Worm (Caenorhabditis elegans) whole organism, young adult: ENCODE data around the gene F32D8.3.

Experiments used
- B0035.1 ChIP-seq: sonication (generic microtip); optimal IDR thresholded peaks from 2 replicates; lab custom pipeline; 2016; ENCODE audit warnings: missing genetic modification characterization, mild to moderate bottlenecking, missing compliant biosample characterization, missing genotype, missing genetic modification reagents
- B0336.3 ChIP-seq: fragments of 200-800 bp; sonication (Bioruptor generic); IDR thresholded peaks from 2 replicates; pipeline ENCODE4 v1.3.6; 2022; ENCODE audit warnings: missing genetic modification characterization, missing compliant biosample characterization
- F10E7.11 ChIP-seq: sonication (generic microtip); optimal IDR thresholded peaks from 2 replicates; lab custom pipeline; 2017; ENCODE audit warnings: mild to moderate bottlenecking, missing genetic modification characterization, moderate library complexity, missing compliant biosample characterization
- F22D6.2 ChIP-seq: sonication (generic microtip); optimal IDR thresholded peaks from 2 replicates; lab custom pipeline; 2016; ENCODE audit warnings: mild to moderate bottlenecking, missing genetic modification characterization, missing compliant biosample characterization
- F23B12.7 ChIP-seq: sonication (generic microtip); optimal IDR thresholded peaks from 2 replicates; lab custom pipeline; 2017; ENCODE audit warnings: missing genetic modification characterization, mild to moderate bottlenecking, missing compliant biosample characterization, antibody characterized with exemption, moderate library complexity; ENCODE audit not compliant: insufficient read depth
- F33H1.4 ChIP-seq: fragments of 200-800 bp; sonication (Bioruptor generic); IDR thresholded peaks from 2 replicates; pipeline ENCODE4 v1.3.6; 2022; ENCODE audit warnings: missing genetic modification reagents, missing genetic modification characterization, missing compliant biosample characterization
- F55B11.4 ChIP-seq: sonication (generic microtip); optimal IDR thresholded peaks from 2 replicates; lab custom pipeline; 2016; ENCODE audit warnings: missing compliant biosample characterization, missing genetic modification characterization, borderline replicate concordance; ENCODE audit not compliant: insufficient read depth
- K11D2.4 ChIP-seq: fragments of 200-800 bp; sonication (Bioruptor generic); IDR thresholded peaks from 2 replicates; pipeline ENCODE4 v1.3.6; 2022; ENCODE audit warnings: missing genetic modification reagents, missing genetic modification characterization, missing compliant biosample characterization
- K12H6.12 ChIP-seq: fragments of 200-800 bp; sonication (Bioruptor generic); optimal IDR thresholded peaks from 2 replicates; lab custom pipeline; 2018; ENCODE audit warnings: mild to moderate bottlenecking, missing genetic modification characterization, missing compliant biosample characterization
- T07F8.4 ChIP-seq: sonication (generic microtip); optimal IDR thresholded peaks from 2 replicates; lab custom pipeline; 2016; ENCODE audit warnings: mild to moderate bottlenecking, missing genetic modification characterization, moderate library complexity, missing compliant biosample characterization
- T26A5.8 ChIP-seq: sonication (generic microtip); optimal IDR thresholded peaks from 2 replicates; lab custom pipeline; 2016; ENCODE audit warnings: missing genetic modification characterization, missing compliant biosample characterization
- Y53G8AR.9 ChIP-seq: fragments of 200-800 bp; sonication (Bioruptor generic); conservative IDR thresholded peaks from 2 replicates; pipeline ENCODE4 v1.3.6; 2022; ENCODE audit warnings: missing genetic modification reagents, missing genetic modification characterization, missing compliant biosample characterization
- akir-1 ChIP-seq: fragments of 200-800 bp; sonication (Bioruptor generic); optimal IDR thresholded peaks from 2 replicates; lab custom pipeline; 2018; ENCODE audit warnings: mild to moderate bottlenecking, missing genetic modification characterization, moderate library complexity, missing compliant biosample characterization
- athp-1 ChIP-seq: sonication (generic microtip); optimal IDR thresholded peaks from 2 replicates; lab custom pipeline; 2017; ENCODE audit warnings: mild to moderate bottlenecking, missing genetic modification characterization, missing compliant biosample characterization
- attf-5 ChIP-seq: fragments of 200-800 bp; sonication (Bioruptor generic); optimal IDR thresholded peaks from 2 replicates; lab custom pipeline; 2018; ENCODE audit warnings: mild to moderate bottlenecking, missing genetic modification characterization, missing compliant biosample characterization
- ceh-27 ChIP-seq: fragments of 200-800 bp; sonication (Bioruptor generic); optimal IDR thresholded peaks from 2 replicates; lab custom pipeline; 2018; ENCODE audit warnings: mild to moderate bottlenecking, missing genetic modification characterization, moderate library complexity, missing compliant biosample characterization
- die-1 ChIP-seq: sonication (generic microtip); optimal IDR thresholded peaks from 2 replicates; lab custom pipeline; 2016; ENCODE audit warnings: missing genotype, mild to moderate bottlenecking, missing genetic modification characterization, missing compliant biosample characterization
- dox-1 ChIP-seq: fragments of 200-800 bp; sonication (Bioruptor generic); IDR thresholded peaks from 2 replicates; pipeline ENCODE4 v1.3.6; 2022; ENCODE audit warnings: missing genetic modification reagents, missing genetic modification characterization, missing compliant biosample characterization
- egl-44 ChIP-seq: fragments of 200-800 bp; sonication (Bioruptor generic); IDR thresholded peaks from 2 replicates; pipeline ENCODE4 v1.3.6; 2022; ENCODE audit warnings: missing genetic modification reagents, missing genetic modification characterization, missing compliant biosample characterization
- ekl-4 ChIP-seq: fragments of 200-800 bp; sonication (Bioruptor generic); IDR thresholded peaks from 2 replicates; pipeline ENCODE4 v1.3.6; 2022; ENCODE audit warnings: missing genetic modification reagents, missing genetic modification characterization, missing compliant biosample characterization
- him-1 ChIP-seq: sonication (generic microtip); optimal IDR thresholded peaks from 2 replicates; lab custom pipeline; 2016; ENCODE audit warnings: missing genotype, missing genetic modification reagents, missing genetic modification characterization, missing compliant biosample characterization
- hlh-26 ChIP-seq: fragments of 200-800 bp; sonication (Bioruptor generic); conservative IDR thresholded peaks from 2 replicates; pipeline ENCODE4 v1.3.6; 2022; ENCODE audit warnings: missing genetic modification reagents, missing genetic modification characterization, missing compliant biosample characterization
- hmg-1.2 ChIP-seq: fragments of 200-800 bp; sonication (Bioruptor generic); IDR thresholded peaks from 2 replicates; pipeline ENCODE4 v1.3.6; 2022; ENCODE audit warnings: missing genetic modification reagents, missing genetic modification characterization, missing compliant biosample characterization
- hrde-1 ChIP-seq: sonication (generic microtip); optimal IDR thresholded peaks from 2 replicates; lab custom pipeline; 2016; ENCODE audit warnings: missing genetic modification characterization, mild to moderate bottlenecking, missing compliant biosample characterization, moderate library complexity, missing genotype, missing genetic modification reagents, borderline replicate concordance
- hsf-1 ChIP-seq: fragments of 200-800 bp; sonication (Bioruptor generic); IDR thresholded peaks from 2 replicates; pipeline ENCODE4 v1.3.6; 2022; ENCODE audit warnings: missing genetic modification reagents, missing genetic modification characterization, missing compliant biosample characterization
- lag-1 ChIP-seq: fragments of 200-800 bp; sonication (Bioruptor generic); IDR thresholded peaks from 2 replicates; pipeline ENCODE4 v1.3.6; 2022; ENCODE audit warnings: missing genetic modification reagents, missing genetic modification characterization, missing compliant biosample characterization
- let-526 ChIP-seq: fragments of 200-800 bp; sonication (Bioruptor generic); IDR thresholded peaks from 2 replicates; pipeline ENCODE4 v1.3.6; 2022; ENCODE audit warnings: missing genetic modification reagents, missing genetic modification characterization, missing compliant biosample characterization
- lin-26 ChIP-seq: fragments of 200-800 bp; sonication (Bioruptor generic); IDR thresholded peaks from 2 replicates; pipeline ENCODE4 v1.3.6; 2022; ENCODE audit warnings: missing genetic modification reagents, missing genetic modification characterization, missing compliant biosample characterization
- lin-40 ChIP-seq: sonication (generic microtip); optimal IDR thresholded peaks from 2 replicates; lab custom pipeline; 2016; ENCODE audit warnings: missing genetic modification characterization, mild to moderate bottlenecking, missing compliant biosample characterization, missing genotype, missing genetic modification reagents
- madf-10 ChIP-seq: sonication (generic microtip); optimal IDR thresholded peaks from 2 replicates; lab custom pipeline; 2016; ENCODE audit warnings: mild to moderate bottlenecking, missing genetic modification characterization, missing compliant biosample characterization
- mcd-1 ChIP-seq: fragments of 200-800 bp; sonication (Bioruptor generic); IDR thresholded peaks from 2 replicates; pipeline ENCODE4 v1.3.6; 2022; ENCODE audit warnings: missing genetic modification reagents, missing genetic modification characterization, missing compliant biosample characterization
- mes-4 ChIP-seq: sonication (generic microtip); optimal IDR thresholded peaks from 2 replicates; lab custom pipeline; 2016; ENCODE audit warnings: missing genotype, missing genetic modification characterization, missing compliant biosample characterization
- nfya-1 ChIP-seq: sonication (generic microtip); optimal IDR thresholded peaks from 2 replicates; lab custom pipeline; 2017; ENCODE audit warnings: antibody characterized with exemption, missing compliant biosample characterization, missing genetic modification characterization, borderline replicate concordance; ENCODE audit not compliant: insufficient read depth
- nfya-2 ChIP-seq: fragments of 200-800 bp; sonication (Bioruptor generic); IDR thresholded peaks from 2 replicates; pipeline ENCODE4 v1.3.6; 2022; ENCODE audit warnings: missing genetic modification reagents, missing genetic modification characterization, missing compliant biosample characterization
- nhr-179 ChIP-seq: sonication (generic microtip); optimal IDR thresholded peaks from 2 replicates; lab custom pipeline; 2016; ENCODE audit warnings: mild to moderate bottlenecking, missing genetic modification characterization, missing compliant biosample characterization
- nhr-80 ChIP-seq: sonication (generic microtip); optimal IDR thresholded peaks from 2 replicates; lab custom pipeline; 2016; ENCODE audit warnings: missing genetic modification characterization, missing compliant biosample characterization
- nhr-90 ChIP-seq: sonication (generic microtip); optimal IDR thresholded peaks from 2 replicates; lab custom pipeline; 2016; ENCODE audit warnings: missing genotype, mild to moderate bottlenecking, missing genetic modification characterization, missing compliant biosample characterization
- pbrm-1 ChIP-seq: fragments of 200-800 bp; sonication (Bioruptor generic); IDR thresholded peaks from 2 replicates; pipeline ENCODE4 v1.3.6; 2022; ENCODE audit warnings: missing genetic modification reagents, missing genetic modification characterization, missing compliant biosample characterization
- rcor-1 ChIP-seq: fragments of 200-800 bp; sonication (Bioruptor generic); IDR thresholded peaks from 2 replicates; pipeline ENCODE4 v1.3.6; 2022; ENCODE audit warnings: missing genetic modification reagents, missing genetic modification characterization, missing compliant biosample characterization
- rec-8 ChIP-seq, 2 experiments: sonication (generic microtip); optimal IDR thresholded peaks; 2 replicates each; lab custom pipeline; 2016; ENCODE audit warnings: mild to moderate bottlenecking in 2 of 2, missing genetic modification characterization in 2 of 2, missing genetic modification reagents in 2 of 2, missing genotype in 2 of 2, missing biosample characterization in 1 of 2, missing compliant biosample characterization in 1 of 2, moderate library complexity in 1 of 2
- rpc-1 ChIP-seq, 2 experiments: fragments of 150-350 bp in 1 of 2; sonication (generic microtip) in 1 of 2; optimal IDR thresholded peaks; 2 replicates each; lab custom pipeline; 2014 to 2018; ENCODE audit warnings: missing biosample characterization in 1 of 2, missing genetic modification characterization in 1 of 2, missing genetic modification reagents in 1 of 2, missing genotype in 1 of 2
- sea-2 ChIP-seq: fragments of 200-800 bp; sonication (Bioruptor generic); IDR thresholded peaks from 2 replicates; pipeline ENCODE4 v1.3.6; 2022; ENCODE audit warnings: missing genetic modification characterization, missing compliant biosample characterization
- snpc-1.3 ChIP-seq: sonication (generic microtip); optimal IDR thresholded peaks from 2 replicates; lab custom pipeline; 2017; ENCODE audit warnings: missing genetic modification characterization, mild to moderate bottlenecking, missing compliant biosample characterization, antibody characterized with exemption, moderate library complexity, missing genotype, missing genetic modification reagents; ENCODE audit not compliant: insufficient read depth
- snpc-3.4 ChIP-seq: sonication (generic microtip); optimal IDR thresholded peaks from 2 replicates; lab custom pipeline; 2017; ENCODE audit warnings: missing genetic modification characterization, mild to moderate bottlenecking, missing compliant biosample characterization, antibody characterized with exemption, moderate library complexity, missing genotype, missing genetic modification reagents
- somi-1 ChIP-seq: fragments of 200-800 bp; sonication (Bioruptor generic); optimal IDR thresholded peaks from 2 replicates; lab custom pipeline; 2018; ENCODE audit warnings: mild to moderate bottlenecking, missing genetic modification characterization, missing compliant biosample characterization
- unc-130 ChIP-seq: sonication (generic microtip); optimal IDR thresholded peaks from 2 replicates; lab custom pipeline; 2016; ENCODE audit warnings: missing genetic modification reagents, missing genetic modification characterization, missing compliant biosample characterization
- zim-3 ChIP-seq: sonication (generic microtip); optimal IDR thresholded peaks from 2 replicates; lab custom pipeline; 2017; ENCODE audit warnings: mild to moderate bottlenecking, missing genetic modification characterization, moderate library complexity, missing compliant biosample characterization
- ztf-18 ChIP-seq: sonication (generic microtip); optimal IDR thresholded peaks from 2 replicates; lab custom pipeline; 2016; ENCODE audit warnings: missing genotype, mild to moderate bottlenecking, missing genetic modification characterization, missing compliant biosample characterization
- ztf-26 ChIP-seq: sonication (generic microtip); optimal IDR thresholded peaks from 2 replicates; lab custom pipeline; 2017; ENCODE audit warnings: missing genetic modification characterization, missing compliant biosample characterization

The F32D8.3 gene

DNA sequence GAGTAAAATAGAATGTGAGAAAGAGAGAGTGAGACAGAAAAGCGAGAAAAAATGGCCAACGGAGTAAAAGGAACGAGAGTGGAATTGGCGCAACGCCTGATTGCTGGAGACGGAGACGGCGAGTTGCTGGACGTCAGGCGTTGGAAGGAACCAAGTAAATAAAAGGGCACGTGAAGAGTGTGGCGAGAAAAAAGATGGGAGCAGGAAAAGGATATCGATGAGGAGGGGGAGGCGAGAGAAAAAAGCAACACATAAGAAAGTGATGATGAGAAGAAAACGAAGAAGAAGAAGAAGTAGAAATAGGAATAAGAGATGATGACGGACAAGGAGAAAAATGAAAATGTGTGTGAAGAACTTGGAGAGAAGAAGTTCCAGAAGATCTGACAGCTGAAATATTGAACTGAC, 15.2 kb upstream of the F32D8.3 start (continued):
- TF ChIP-seq F22D6.2 (no peak), ztf-26 (peak; percentile 45), mes-4 (tag; lab: Kevin White, UChicago) (no peak), nfya-1 (tag; lab: Kevin White, UChicago) (no peak), madf-10 (tag; lab: Kevin White, UChicago) (no peak), T26A5.8 (tag; lab: Kevin White, UChicago) (no peak), B0035.1 (no peak), dox-1 (GFP tag; lab: Robert Waterston, UW) (peak; percentile 72), unc-130 (GFP tag; lab: Kevin White, UChicago) (no peak), attf-5 (GFP tag; lab: Kevin White, UChicago) (peak; percentile 76), snpc-1.3 (tag; lab: Kevin White, UChicago) (no peak), T07F8.4 (tag; lab: Kevin White, UChicago) (peak; percentile 21), rcor-1 (GFP tag; lab: Robert Waterston, UW) (peak; percentile 52; the same call in 1 of the 2 replicates), hmg-1.2 (GFP tag; lab: Robert Waterston, UW) (peak; percentile 69; the same call in 1 of the 2 replicates), athp-1 (no peak), F33H1.4 (GFP tag; lab: Robert Waterston, UW) (no peak), lin-40 (tag; lab: Kevin White, UChicago) (peak; percentile 74), pbrm-1 (GFP tag; lab: Robert Waterston, UW) (no peak), sea-2 (GFP tag; lab: Robert Waterston, UW) (no peak), F55B11.4 (tag; lab: Kevin White, UChicago) (no peak), nhr-90 (tag; lab: Kevin White, UChicago) (no peak), hlh-26 (no peak), K12H6.12 (tag; lab: Kevin White, UChicago) (peak; percentile 93), K11D2.4 (GFP tag; lab: Robert Waterston, UW) (peak; percentile 51; the same call in 1 of the 2 replicates), hsf-1 (GFP tag; lab: Robert Waterston, UW) (no peak), hrde-1 (tag; lab: Kevin White, UChicago) (no peak), F10E7.11 (no peak), snpc-3.4 (tag; lab: Kevin White, UChicago) (no peak), nhr-80 (tag; lab: Kevin White, UChicago) (peak; percentile 59), egl-44 (no peak), him-1 (tag; lab: Kevin White, UChicago) (no peak), ztf-18 (tag; lab: Kevin White, UChicago) (no peak), F23B12.7 (no peak), die-1 (peak; percentile 46), lin-26 (GFP tag; lab: Robert Waterston, UW) (no peak), somi-1 (GFP tag; lab: Kevin White, UChicago) (peak; percentile 92), ceh-27 (GFP tag; lab: Kevin White, UChicago) (peak; percentile 70), akir-1 (no peak), mcd-1 (GFP tag; lab: Robert Waterston, UW) (0 out of 2 replicates have a peak, but pooled peaks have one; percentile 17)
- TF ChIP-seq, all 124 proteins: peak for 24

DNA sequence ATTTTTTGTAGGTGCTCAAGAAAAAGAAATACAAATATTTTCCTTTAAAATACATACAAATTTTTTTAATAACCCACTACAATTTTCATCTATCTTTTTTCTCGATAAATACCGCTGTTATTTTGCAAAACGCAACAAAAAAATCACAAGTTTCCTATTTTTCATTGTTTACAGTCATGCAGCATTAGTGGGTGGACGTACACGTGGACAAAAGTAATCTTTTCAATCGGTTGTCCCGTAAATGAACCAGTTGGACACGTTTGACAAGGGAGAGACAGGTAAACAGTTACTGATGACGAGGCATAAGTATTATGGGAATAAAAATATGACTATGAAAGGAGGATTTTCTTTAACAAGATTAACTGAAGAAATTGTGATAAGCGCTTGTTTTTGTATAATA, 13.4 kb upstream of the F32D8.3 start:
- TF ChIP-seq ekl-4 (no peak), attf-5 (GFP tag; lab: Kevin White, UChicago) (no peak), nfya-2 (no peak), rec-8 (tag; optimal IDR thresholded peaks at IDR 0.05; lab: Kevin White, UChicago) (no peak), zim-3 (tag; lab: Kevin White, UChicago) (no peak), nhr-179 (tag; lab: Kevin White, UChicago) (no peak), rpc-1 (optimal IDR thresholded peaks at IDR 0.05; lab: Kevin White, UChicago) (no peak), rpc-1 (tag; optimal IDR thresholded peaks at IDR 0.05; lab: Kevin White, UChicago) (no peak), lag-1 (GFP tag; lab: Robert Waterston, UW) (no peak), dox-1 (GFP tag; lab: Robert Waterston, UW) (no peak), let-526 (GFP tag; lab: Robert Waterston, UW) (no peak), snpc-1.3 (tag; lab: Kevin White, UChicago) (no peak), madf-10 (tag; lab: Kevin White, UChicago) (no peak), B0336.3 (GFP tag; lab: Robert Waterston, UW) (no peak), Y53G8AR.9 (GFP tag; lab: Robert Waterston, UW) (no peak)
